Worm (Caenorhabditis elegans) whole organism, young adult: ENCODE results near the gene Y37E11AM.4.
"Not testable (repeated sequence)": the region's sequence is repeated elsewhere in the genome, so short reads cannot be mapped to it uniquely, and the experiment has no call there.

Experiments used
- B0019.2 ChIP-seq: fragments of 200-800 bp; sonication (Bioruptor generic); conservative IDR thresholded peaks from 2 replicates; pipeline ENCODE4 v1.3.6; 2022; ENCODE audit warnings: missing genetic modification reagents, missing genetic modification characterization, missing compliant biosample characterization
- C06A6.2 ChIP-seq: fragments of 200-800 bp; sonication (Bioruptor generic); conservative IDR thresholded peaks from 2 replicates; pipeline ENCODE4 v1.3.6; 2022; ENCODE audit warnings: missing genetic modification characterization, missing compliant biosample characterization
- F22D6.2 ChIP-seq: sonication (generic microtip); optimal IDR thresholded peaks from 2 replicates; lab custom pipeline; 2016; ENCODE audit warnings: mild to moderate bottlenecking, missing genetic modification characterization, missing compliant biosample characterization
- F49E8.2 ChIP-seq: sonication (generic microtip); optimal IDR thresholded peaks from 3 replicates; lab custom pipeline; 2017; ENCODE audit warnings: missing genetic modification characterization, mild to moderate bottlenecking, missing compliant biosample characterization, antibody characterized with exemption, moderate library complexity; ENCODE audit not compliant: insufficient read depth
- F52B5.7 ChIP-seq: sonication (generic microtip); optimal IDR thresholded peaks from 2 replicates; lab custom pipeline; 2016; ENCODE audit warnings: mild to moderate bottlenecking, missing genetic modification characterization, missing compliant biosample characterization
- F57A8.1 ChIP-seq: fragments of 200-800 bp; sonication (Bioruptor generic); optimal IDR thresholded peaks from 2 replicates; lab custom pipeline; 2018; ENCODE audit warnings: mild to moderate bottlenecking, missing genetic modification characterization, moderate library complexity, missing compliant biosample characterization
- F57C9.4 ChIP-seq: sonication (generic microtip); optimal IDR thresholded peaks from 2 replicates; lab custom pipeline; 2017; ENCODE audit warnings: mild to moderate bottlenecking, missing genetic modification characterization, missing compliant biosample characterization
- Y56A3A.18 ChIP-seq: fragments of 200-800 bp; sonication (Bioruptor generic); IDR thresholded peaks from 2 replicates; pipeline ENCODE4 v1.3.6; 2022; ENCODE audit warnings: missing genetic modification reagents, missing genetic modification characterization, missing compliant biosample characterization
- Y67H2A.10 ChIP-seq: fragments of 200-800 bp; sonication (Bioruptor generic); conservative IDR thresholded peaks from 2 replicates; pipeline ENCODE4 v1.3.6; 2022; ENCODE audit warnings: missing genetic modification reagents, missing genetic modification characterization, missing compliant biosample characterization
- Y79H2A.3 ChIP-seq: fragments of 200-800 bp; sonication (Bioruptor generic); conservative IDR thresholded peaks from 2 replicates; pipeline ENCODE4 v1.3.6; 2022; ENCODE audit warnings: missing genetic modification reagents, missing genetic modification characterization, missing compliant biosample characterization
- Y95B8A.8 ChIP-seq: fragments of 200-800 bp; sonication (Bioruptor generic); IDR thresholded peaks from 2 replicates; pipeline ENCODE4 v1.3.6; 2022; ENCODE audit warnings: missing genetic modification reagents, missing genetic modification characterization, missing compliant biosample characterization
- aptf-3 ChIP-seq: fragments of 200-800 bp; sonication (Bioruptor generic); IDR thresholded peaks from 2 replicates; pipeline ENCODE4 v1.3.6; 2022; ENCODE audit warnings: missing genetic modification characterization, missing compliant biosample characterization
- athp-1 ChIP-seq: sonication (generic microtip); optimal IDR thresholded peaks from 2 replicates; lab custom pipeline; 2017; ENCODE audit warnings: mild to moderate bottlenecking, missing genetic modification characterization, missing compliant biosample characterization
- attf-5 ChIP-seq: fragments of 200-800 bp; sonication (Bioruptor generic); optimal IDR thresholded peaks from 2 replicates; lab custom pipeline; 2018; ENCODE audit warnings: mild to moderate bottlenecking, missing genetic modification characterization, missing compliant biosample characterization
- bed-2 ChIP-seq: fragments of 200-800 bp; sonication (Bioruptor generic); IDR thresholded peaks from 2 replicates; pipeline ENCODE4 v1.3.6; 2022; ENCODE audit warnings: missing genetic modification reagents, missing genetic modification characterization, missing compliant biosample characterization
- cebp-2 ChIP-seq: fragments of 200-800 bp; sonication (Bioruptor generic); IDR thresholded peaks from 2 replicates; pipeline ENCODE4 v1.3.6; 2022; ENCODE audit warnings: missing genetic modification characterization, missing compliant biosample characterization
- ceh-58 ChIP-seq: fragments of 200-800 bp; sonication (Bioruptor generic); IDR thresholded peaks from 2 replicates; pipeline ENCODE4 v1.3.6; 2022; ENCODE audit warnings: missing genetic modification characterization, missing compliant biosample characterization
- ceh-91 ChIP-seq: fragments of 200-800 bp; sonication (Bioruptor generic); IDR thresholded peaks from 2 replicates; pipeline ENCODE4 v1.3.6; 2022; ENCODE audit warnings: missing genetic modification reagents, missing genetic modification characterization, missing compliant biosample characterization
- die-1 ChIP-seq: sonication (generic microtip); optimal IDR thresholded peaks from 2 replicates; lab custom pipeline; 2016; ENCODE audit warnings: missing genotype, mild to moderate bottlenecking, missing genetic modification characterization, missing compliant biosample characterization
- efl-1 ChIP-seq: fragments of 150-350 bp; optimal IDR thresholded peaks from 2 replicates; lab custom pipeline; 2014; ENCODE audit warnings: missing biosample characterization, missing genetic modification reagents, missing genetic modification characterization
- egl-18 ChIP-seq: fragments of 200-800 bp; sonication (Bioruptor generic); IDR thresholded peaks from 2 replicates; pipeline ENCODE4 v1.3.6; 2022; ENCODE audit warnings: missing genetic modification reagents, missing genetic modification characterization, missing compliant biosample characterization
- fkh-3 ChIP-seq: sonication (generic microtip); optimal IDR thresholded peaks from 2 replicates; lab custom pipeline; 2016; ENCODE audit warnings: mild to moderate bottlenecking, missing genetic modification characterization, missing compliant biosample characterization
- hlh-12 ChIP-seq: sonication (generic microtip); optimal IDR thresholded peaks from 2 replicates; lab custom pipeline; 2016; ENCODE audit warnings: missing genetic modification characterization, missing compliant biosample characterization
- hmg-1.2 ChIP-seq: fragments of 200-800 bp; sonication (Bioruptor generic); IDR thresholded peaks from 2 replicates; pipeline ENCODE4 v1.3.6; 2022; ENCODE audit warnings: missing genetic modification reagents, missing genetic modification characterization, missing compliant biosample characterization
- hsf-1 ChIP-seq: fragments of 200-800 bp; sonication (Bioruptor generic); IDR thresholded peaks from 2 replicates; pipeline ENCODE4 v1.3.6; 2022; ENCODE audit warnings: missing genetic modification reagents, missing genetic modification characterization, missing compliant biosample characterization
- lag-1 ChIP-seq: fragments of 200-800 bp; sonication (Bioruptor generic); IDR thresholded peaks from 2 replicates; pipeline ENCODE4 v1.3.6; 2022; ENCODE audit warnings: missing genetic modification reagents, missing genetic modification characterization, missing compliant biosample characterization
- lin-26 ChIP-seq: fragments of 200-800 bp; sonication (Bioruptor generic); IDR thresholded peaks from 2 replicates; pipeline ENCODE4 v1.3.6; 2022; ENCODE audit warnings: missing genetic modification reagents, missing genetic modification characterization, missing compliant biosample characterization
- lsy-27 ChIP-seq: sonication (generic microtip); optimal IDR thresholded peaks from 2 replicates; lab custom pipeline; 2017; ENCODE audit warnings: missing genetic modification characterization, mild to moderate bottlenecking, missing compliant biosample characterization, antibody characterized with exemption, missing genotype, borderline replicate concordance; ENCODE audit not compliant: insufficient read depth
- madf-3 ChIP-seq: fragments of 200-800 bp; sonication (Bioruptor generic); IDR thresholded peaks from 2 replicates; pipeline ENCODE4 v1.3.6; 2022; ENCODE audit warnings: missing genetic modification reagents, missing genetic modification characterization, missing compliant biosample characterization
- madf-8 ChIP-seq: fragments of 200-800 bp; sonication (Bioruptor generic); conservative IDR thresholded peaks from 2 replicates; pipeline ENCODE4 v1.3.6; 2022; ENCODE audit warnings: missing genetic modification reagents, missing genetic modification characterization, missing compliant biosample characterization
- nfya-1 ChIP-seq: sonication (generic microtip); optimal IDR thresholded peaks from 2 replicates; lab custom pipeline; 2017; ENCODE audit warnings: antibody characterized with exemption, missing compliant biosample characterization, missing genetic modification characterization, borderline replicate concordance; ENCODE audit not compliant: insufficient read depth
- rcor-1 ChIP-seq: fragments of 200-800 bp; sonication (Bioruptor generic); IDR thresholded peaks from 2 replicates; pipeline ENCODE4 v1.3.6; 2022; ENCODE audit warnings: missing genetic modification reagents, missing genetic modification characterization, missing compliant biosample characterization
- rec-8 ChIP-seq, 2 experiments: sonication (generic microtip); optimal IDR thresholded peaks; 2 replicates each; lab custom pipeline; 2016; ENCODE audit warnings: mild to moderate bottlenecking in 2 of 2, missing genetic modification characterization in 2 of 2, missing genetic modification reagents in 2 of 2, missing genotype in 2 of 2, missing biosample characterization in 1 of 2, missing compliant biosample characterization in 1 of 2, moderate library complexity in 1 of 2
- rpc-1 ChIP-seq, 2 experiments: fragments of 150-350 bp in 1 of 2; sonication (generic microtip) in 1 of 2; optimal IDR thresholded peaks; 2 replicates each; lab custom pipeline; 2014 to 2018; ENCODE audit warnings: missing biosample characterization in 1 of 2, missing genetic modification characterization in 1 of 2, missing genetic modification reagents in 1 of 2, missing genotype in 1 of 2
- sdz-38 ChIP-seq: sonication (generic microtip); optimal IDR thresholded peaks from 2 replicates; lab custom pipeline; 2016; ENCODE audit warnings: missing genotype, missing genetic modification characterization, missing compliant biosample characterization
- snpc-4 ChIP-seq, 5 experiments: fragments of 150-350 bp in 1 of 5; sonication (generic microtip) in 4 of 5; optimal IDR thresholded peaks; 2 replicates each; lab custom pipeline; 2014 to 2018; ENCODE audit warnings: missing genetic modification characterization in 5 of 5, missing biosample characterization in 3 of 5, antibody characterized with exemption in 2 of 5, mild to moderate bottlenecking in 2 of 5, missing compliant biosample characterization in 2 of 5, missing genotype in 2 of 5, moderate library complexity in 2 of 5, missing genetic modification reagents in 1 of 5
- tbx-9 ChIP-seq: sonication (generic microtip); optimal IDR thresholded peaks from 2 replicates; lab custom pipeline; 2016; ENCODE audit warnings: borderline replicate concordance, missing genetic modification characterization, inconsistent platforms, missing compliant biosample characterization
- ztf-25 ChIP-seq: fragments of 200-800 bp; sonication (Bioruptor generic); IDR thresholded peaks from 2 replicates; pipeline ENCODE4 v1.3.6; 2022; ENCODE audit warnings: missing genetic modification reagents, missing genetic modification characterization, missing compliant biosample characterization
- ztf-26 ChIP-seq: sonication (generic microtip); optimal IDR thresholded peaks from 2 replicates; lab custom pipeline; 2017; ENCODE audit warnings: missing genetic modification characterization, missing compliant biosample characterization

Gene Y37E11AM.4

ce11 chrIV:3722690-3723089 lies at the start of gene Y37E11AM.4:
Gene Y37E11AM.4, minus strand, starts transcription at chrIV:3722790.
- TF ChIP-seq ceh-91, result no peak
- TF ChIP-seq attf-5, result no peak
- TF ChIP-seq cebp-2 (GFP tag; lab: Robert Waterston, UW), result no peak
- no peak for TF ChIP-seq die-1 (tag; lab: Kevin White, UChicago)
- no peak for TF ChIP-seq rpc-1 (optimal IDR thresholded peaks at IDR 0.05; lab: Kevin White, UChicago)
- TF ChIP-seq rpc-1 (tag; optimal IDR thresholded peaks at IDR 0.05; lab: Kevin White, UChicago), result no peak
- no peak for TF ChIP-seq madf-3 (GFP tag; lab: Robert Waterston, UW)

DNA sequence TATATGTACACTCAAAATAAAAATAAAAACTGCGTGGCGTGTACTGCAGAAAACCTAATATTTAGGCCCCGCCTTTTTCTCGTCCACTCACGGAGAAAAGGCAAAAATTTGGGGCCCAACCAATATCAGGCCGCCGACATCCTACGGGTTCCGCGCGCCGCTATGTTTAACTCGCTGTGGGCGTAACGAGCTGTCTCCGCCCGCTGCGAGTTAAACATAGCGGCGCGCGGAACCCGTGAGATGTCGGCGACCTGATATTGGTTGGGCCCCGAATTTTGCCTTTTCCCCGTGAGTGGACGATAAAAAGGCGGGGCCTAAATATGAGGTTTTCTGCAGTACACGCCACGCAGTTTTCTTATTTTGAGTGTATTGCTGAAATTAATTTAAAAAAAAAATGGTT lies 48.6 kb upstream of the Y37E11AM.4 start:
- TF ChIP-seq madf-3 (GFP tag; lab: Robert Waterston, UW) (0 out of 2 replicates have a peak, but pooled peaks have one; percentile 16), hmg-1.2 (0 out of 2 replicates have a peak, but pooled peaks have one; percentile 12), snpc-4 (tag; optimal IDR thresholded peaks at IDR 0.05; lab: Kevin White, UChicago) (peak in 2 of 4 experiments; percentile 71 to 86)
- TF ChIP-seq snpc-4 (GFP tag; optimal IDR thresholded peaks at IDR 0.05; lab: Kevin White, UChicago), result not testable (repeated sequence)

DNA sequence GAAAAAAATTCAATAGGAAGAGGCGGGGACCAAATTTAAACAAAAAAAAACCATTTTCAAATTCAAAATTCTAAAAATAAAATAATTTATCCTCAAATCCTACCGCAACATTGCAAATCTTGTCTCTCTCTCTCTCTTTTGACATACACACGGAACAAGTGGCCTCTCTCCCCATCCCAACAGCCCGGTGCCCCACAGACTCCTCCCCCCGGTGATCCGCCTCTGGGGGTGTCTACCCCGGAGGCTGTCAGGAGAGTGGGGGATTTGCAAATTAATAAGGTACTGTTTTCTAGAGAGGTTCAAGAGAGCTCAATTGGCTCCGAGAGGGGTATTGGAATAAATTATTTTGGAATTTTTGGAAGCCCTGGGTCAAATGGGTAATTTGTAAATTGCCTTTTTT lies 45.2 kb upstream of the Y37E11AM.4 start:
- TF ChIP-seq hsf-1 (GFP tag; lab: Robert Waterston, UW) (no peak), Y56A3A.18 (GFP tag; lab: Robert Waterston, UW) (no peak), Y67H2A.10 (GFP tag; lab: Robert Waterston, UW) (no peak), ztf-26 (tag; lab: Kevin White, UChicago) (no peak), snpc-4 (GFP tag; optimal IDR thresholded peaks at IDR 0.05; lab: Kevin White, UChicago) (no peak), snpc-4 (tag; optimal IDR thresholded peaks at IDR 0.05; lab: Kevin White, UChicago) (no peak), aptf-3 (no peak), F49E8.2 (no peak), cebp-2 (GFP tag; lab: Robert Waterston, UW) (no peak), nfya-1 (tag; lab: Kevin White, UChicago) (no peak), F57C9.4 (tag; lab: Kevin White, UChicago) (no peak), tbx-9 (tag; lab: Kevin White, UChicago) (no peak), lag-1 (GFP tag; lab: Robert Waterston, UW) (no peak), Y95B8A.8 (GFP tag; lab: Robert Waterston, UW) (no peak), F57A8.1 (GFP tag; lab: Kevin White, UChicago) (no peak), fkh-3 (tag; lab: Kevin White, UChicago) (no peak), efl-1 (no peak), egl-18 (GFP tag; lab: Robert Waterston, UW) (no peak), Y79H2A.3 (GFP tag; lab: Robert Waterston, UW) (no peak), B0019.2 (no peak), ceh-58 (GFP tag; lab: Robert Waterston, UW) (no peak)
- TF ChIP-seq, all 124 proteins: peak for 0

DNA sequence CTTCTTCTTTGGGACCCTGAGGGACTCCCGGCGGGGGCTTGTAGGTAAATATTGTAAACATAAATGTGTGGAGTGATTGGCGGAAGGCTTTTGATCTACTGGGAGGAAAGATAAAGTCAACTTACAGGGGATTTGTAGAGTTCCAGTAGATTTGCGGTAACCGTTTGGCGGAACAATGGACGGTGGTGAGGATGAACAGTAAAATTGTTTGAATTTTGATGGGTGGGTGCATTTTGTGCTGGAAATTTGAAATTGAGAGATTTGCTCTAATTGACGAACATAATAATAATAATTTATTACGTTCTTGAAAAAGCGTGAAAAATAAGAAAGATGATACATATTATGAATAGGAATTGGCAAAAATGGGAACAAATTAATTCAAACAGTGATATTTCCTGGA lies 44.0 kb upstream of the Y37E11AM.4 start, which contains the start of gene vab-2:
TSS of gene vab-2 (minus strand) at position 238 of the 400 bp plus-strand sequence.
- TF ChIP-seq hlh-12 (tag; lab: Kevin White, UChicago) (no peak), rec-8 (tag; optimal IDR thresholded peaks at IDR 0.05; lab: Kevin White, UChicago) (no peak), snpc-4 (GFP tag; optimal IDR thresholded peaks at IDR 0.05; lab: Kevin White, UChicago) (no peak), snpc-4 (tag; optimal IDR thresholded peaks at IDR 0.05; lab: Kevin White, UChicago) (no peak), B0019.2 (no peak), lsy-27 (tag; lab: Kevin White, UChicago) (no peak), sdz-38 (no peak), lin-26 (GFP tag; lab: Robert Waterston, UW) (no peak), madf-8 (GFP tag; lab: Robert Waterston, UW) (no peak), F52B5.7 (tag; lab: Kevin White, UChicago) (no peak), bed-2 (GFP tag; lab: Robert Waterston, UW) (no peak), F57A8.1 (GFP tag; lab: Kevin White, UChicago) (no peak), F22D6.2 (tag; lab: Kevin White, UChicago) (no peak), rcor-1 (GFP tag; lab: Robert Waterston, UW) (no peak), C06A6.2 (GFP tag; lab: Robert Waterston, UW) (no peak), ztf-25 (GFP tag; lab: Robert Waterston, UW) (no peak), athp-1 (no peak)
- TF ChIP-seq, all 124 proteins: peak for 0
